Fruit fly (Drosophila melanogaster) S2 (cell line): ENCODE measurements around the gene Ntl.

Experiments used
- CG8478 ChIP-seq: fragments of >200 bp; optimal IDR thresholded peaks from 2 replicates; lab custom pipeline; 2018
- CTCF ChIP-seq, 2 experiments: fragments of >200 bp; optimal IDR thresholded peaks; 2 replicates each; lab custom pipeline; 2018

The Ntl gene

dm6 chr2L:7754539-7754938, 43.9 kb downstream of the Ntl start:
- no peak for TF ChIP-seq CG8478 (lab: Kevin White, UChicago)
- no peak for TF ChIP-seq CTCF (optimal IDR thresholded peaks at IDR 0.05; lab: Kevin White, UChicago)

DNA sequence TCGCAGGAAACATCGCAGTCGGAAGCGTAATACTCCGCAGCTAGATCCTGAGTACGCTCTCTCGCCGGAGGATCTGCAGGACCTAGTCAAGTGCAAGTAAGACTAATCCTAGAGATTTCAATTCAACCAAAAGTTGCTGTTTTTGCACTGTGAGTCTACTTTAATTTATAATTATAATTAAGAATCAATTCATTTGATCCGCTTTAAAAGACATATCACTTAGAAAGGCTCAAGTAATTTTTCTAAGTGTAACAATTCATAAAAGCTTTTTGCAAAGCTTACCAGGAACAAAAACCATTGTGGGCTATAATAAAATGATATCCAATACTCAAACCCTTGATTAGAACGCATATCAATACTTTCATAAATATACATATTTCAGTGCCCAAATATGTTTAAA, 46.2 kb downstream of the Ntl start:
- TF ChIP-seq CTCF (optimal IDR thresholded peaks at IDR 0.05; lab: Kevin White, UChicago) (no peak), CG8478 (lab: Kevin White, UChicago) (no peak)
